Worm (Caenorhabditis elegans): Measurements from ENCODE around the gene gst-34.
"Not testable (repeated sequence)": the region's sequence is repeated elsewhere in the genome, so short reads cannot be mapped to it uniquely, and the experiment has no call there.

The gst-34 gene

ce11 chrII:15143729-15144128, 39.3 kb downstream of the gst-34 start:
- TF ChIP-seq ets-7 (tag; optimal IDR thresholded peaks at IDR 0.05) = no peak
- no peak for TF ChIP-seq ama-1 (optimal IDR thresholded peaks at IDR 0.05)
- no peak for TF ChIP-seq ceh-36 (tag; optimal IDR thresholded peaks at IDR 0.05)
- no peak for TF ChIP-seq tra-4 (tag; optimal IDR thresholded peaks at IDR 0.05)
- no peak for TF ChIP-seq B0310.2 (tag; optimal IDR thresholded peaks at IDR 0.05)
- TF ChIP-seq tbx-11 (GFP tag; IDR thresholded peaks at IDR 0.05) = no peak
- TF ChIP-seq sea-1 (GFP tag; conservative IDR thresholded peaks at IDR 0.05) = no peak
- no peak for TF ChIP-seq flt-1 (GFP tag; IDR thresholded peaks at IDR 0.05)
- no peak for TF ChIP-seq hmg-4 (GFP tag; optimal IDR thresholded peaks at IDR 0.05)
- no peak for TF ChIP-seq hnd-1 (tag; optimal IDR thresholded peaks at IDR 0.05)
- no peak for TF ChIP-seq pes-1 (GFP tag; IDR thresholded peaks at IDR 0.05)
- TF ChIP-seq ceh-13 (GFP tag; optimal IDR thresholded peaks at IDR 0.05) = no peak
- TF ChIP-seq aly-1 (tag; optimal IDR thresholded peaks at IDR 0.05) = no peak
- no peak for TF ChIP-seq hmbx-1 (tag; optimal IDR thresholded peaks at IDR 0.05)
- no peak for TF ChIP-seq tbx-37 (GFP tag; conservative IDR thresholded peaks at IDR 0.05)
- TF ChIP-seq F13C5.2 (tag; optimal IDR thresholded peaks at IDR 0.05) = no peak

DNA sequence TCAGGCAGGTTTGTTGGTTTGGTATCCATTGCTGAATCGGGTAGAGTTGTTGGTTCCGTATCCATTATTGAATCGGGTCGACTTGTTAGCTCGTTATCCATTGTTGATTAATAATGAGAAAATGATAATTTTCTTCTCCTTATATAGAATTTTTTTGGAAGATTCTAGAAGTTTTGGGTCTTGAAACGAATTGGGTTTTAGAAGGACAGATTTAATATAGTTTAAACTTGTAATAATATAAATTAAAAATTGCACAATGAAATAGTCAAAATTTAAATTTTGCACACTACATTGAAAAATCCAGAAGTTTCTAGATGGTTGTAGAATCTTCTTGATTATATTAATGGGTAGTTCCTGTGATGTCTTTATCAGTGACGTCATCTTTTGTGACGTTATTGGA, 42.2 kb downstream of the gst-34 start, which contains the start of gene Y53F4B.26:
TSS of gene Y53F4B.26 (minus strand) at position 101 of the 400 bp plus-strand sequence.
- not testable (repeated sequence) for TF ChIP-seq aly-1 (tag; optimal IDR thresholded peaks at IDR 0.05); ama-1 (optimal IDR thresholded peaks at IDR 0.05); sea-1 (GFP tag; conservative IDR thresholded peaks at IDR 0.05)

DNA sequence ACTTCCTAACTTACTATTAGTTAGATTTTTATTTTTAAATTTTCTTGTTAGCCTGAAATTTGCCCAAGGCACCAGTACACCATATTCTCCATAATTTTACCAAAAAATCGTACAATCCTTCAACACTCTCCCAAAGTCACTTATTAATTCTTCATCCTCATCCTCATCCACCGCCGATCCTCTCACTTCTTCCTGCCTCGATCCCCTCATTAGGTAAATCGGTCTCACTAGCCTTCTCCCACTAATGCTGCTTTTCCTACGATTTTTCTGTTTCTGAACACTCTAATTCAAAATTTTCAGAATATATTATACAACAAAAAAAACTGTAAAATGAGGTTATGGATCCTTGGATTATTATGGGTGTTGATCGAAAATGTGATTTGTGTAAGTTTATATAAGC, 47.2 kb downstream of the gst-34 start, which contains the start of gene Y53F4B.25:
TSS of gene Y53F4B.25 (plus strand) at position 301 of the 400 bp plus-strand sequence.
- TF ChIP-seq scrt-1 (GFP tag; IDR thresholded peaks at IDR 0.05) (no peak), F13C5.2 (tag; optimal IDR thresholded peaks at IDR 0.05) (no peak), ama-1 (optimal IDR thresholded peaks at IDR 0.05) (no peak)

- TF ChIP-seq F13C5.2 (tag; optimal IDR thresholded peaks at IDR 0.05) (no peak), sea-1 (GFP tag; conservative IDR thresholded peaks at IDR 0.05) (no peak), hmbx-1 (tag; optimal IDR thresholded peaks at IDR 0.05) (no peak), ama-1 (optimal IDR thresholded peaks at IDR 0.05) (no peak), scrt-1 (GFP tag; IDR thresholded peaks at IDR 0.05) (no peak), flt-1 (GFP tag; IDR thresholded peaks at IDR 0.05) (no peak), B0310.2 (tag; optimal IDR thresholded peaks at IDR 0.05) (no peak), hnd-1 (tag; optimal IDR thresholded peaks at IDR 0.05) (no peak), pes-1 (GFP tag; IDR thresholded peaks at IDR 0.05) (no peak), ets-7 (tag; optimal IDR thresholded peaks at IDR 0.05) (no peak), tra-4 (tag; optimal IDR thresholded peaks at IDR 0.05) (no peak)
Measured at ce11 chrII:15134332-15134731, 48.7 kb downstream of the gst-34 start, which contains the start of gene Y53F4B.24. Y53F4B.24 (minus strand) TSS chrII:15134432.

DNA sequence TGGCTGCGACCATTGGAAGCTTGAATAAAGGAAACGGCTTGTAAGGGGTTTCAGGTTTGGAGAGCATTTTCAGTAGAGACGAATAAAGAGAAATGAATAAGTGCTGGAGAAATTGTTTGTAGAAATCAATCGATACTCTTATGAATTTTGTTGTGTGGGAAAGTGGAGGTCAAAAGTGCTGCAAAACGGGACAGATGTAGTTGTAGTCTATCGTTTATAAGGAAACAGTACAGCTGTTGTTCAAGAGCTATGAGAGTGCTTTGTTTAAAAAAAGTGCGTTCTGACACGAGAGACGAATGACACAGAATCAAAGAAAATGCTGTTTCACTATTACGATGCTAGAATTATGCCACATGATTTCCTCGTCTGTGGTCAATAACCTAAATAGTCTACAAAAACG, 52.5 kb downstream of the gst-34 start, which contains the start of gene Y53F4B.62:
TSS of gene Y53F4B.62 (minus strand) at position 101 of the 400 bp plus-strand sequence.
- TF ChIP-seq hmg-4 (GFP tag; optimal IDR thresholded peaks at IDR 0.05) (no peak), tbx-11 (GFP tag; IDR thresholded peaks at IDR 0.05) (no peak), scrt-1 (GFP tag; IDR thresholded peaks at IDR 0.05) (no peak), ama-1 (optimal IDR thresholded peaks at IDR 0.05) (no peak), pes-1 (GFP tag; IDR thresholded peaks at IDR 0.05) (no peak), B0310.2 (tag; optimal IDR thresholded peaks at IDR 0.05) (no peak), aly-1 (tag; optimal IDR thresholded peaks at IDR 0.05) (no peak), F13C5.2 (tag; optimal IDR thresholded peaks at IDR 0.05) (no peak), ceh-13 (GFP tag; optimal IDR thresholded peaks at IDR 0.05) (no peak), sea-1 (GFP tag; conservative IDR thresholded peaks at IDR 0.05) (no peak), tra-4 (tag; optimal IDR thresholded peaks at IDR 0.05) (no peak), flt-1 (GFP tag; IDR thresholded peaks at IDR 0.05) (no peak), ceh-36 (tag; optimal IDR thresholded peaks at IDR 0.05) (no peak), ets-7 (tag; optimal IDR thresholded peaks at IDR 0.05) (no peak), tbx-37 (GFP tag; conservative IDR thresholded peaks at IDR 0.05) (no peak), hmbx-1 (tag; optimal IDR thresholded peaks at IDR 0.05) (no peak)
